Fruit fly (Drosophila melanogaster) S2 (cell line): ENCODE data around the gene CG32206.

Experiments
- CG8478 ChIP-seq: fragments of >200 bp; optimal IDR thresholded peaks from 2 replicates; lab custom pipeline; 2018
- CTCF ChIP-seq, 2 experiments: fragments of >200 bp; optimal IDR thresholded peaks; 2 replicates each; lab custom pipeline; 2018

DNA sequence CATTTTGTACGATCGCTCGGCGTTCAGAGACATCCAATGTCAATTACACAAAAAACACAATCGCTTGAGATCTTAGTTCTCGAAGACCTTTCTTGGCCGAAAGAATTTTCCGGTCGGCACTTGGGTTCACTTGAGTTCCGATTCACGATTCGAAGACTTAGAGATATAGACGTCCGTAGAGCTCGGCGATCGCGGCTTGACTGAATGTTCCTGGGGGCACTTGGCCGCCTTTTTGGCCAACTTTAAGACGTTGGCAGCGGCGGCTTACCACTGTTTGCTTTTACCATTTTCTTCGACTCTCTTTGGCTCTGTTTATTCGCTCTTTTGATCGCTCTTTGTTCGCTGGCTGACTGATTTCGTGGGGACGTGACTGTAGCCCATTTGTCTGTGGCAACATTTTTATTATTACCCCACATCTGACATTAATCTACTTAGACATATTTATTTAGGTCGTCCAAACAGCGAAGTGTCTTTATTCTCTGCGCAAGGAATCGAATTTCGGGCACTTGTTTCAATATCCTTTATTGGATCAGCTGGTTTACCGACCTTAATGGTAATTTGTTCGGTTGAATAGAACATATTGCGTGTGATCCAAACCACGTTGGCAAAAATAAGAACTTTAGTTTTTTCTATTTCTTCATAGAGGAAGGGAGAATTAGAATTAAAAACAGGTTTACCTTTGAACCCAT, 75.2 kb downstream of the CG32206 start, which contains the start of gene pip:
- TF ChIP-seq CTCF (optimal IDR thresholded peaks at IDR 0.05; lab: Kevin White, UChicago) (no peak), CG8478 (no peak)
